Fruit fly (Drosophila melanogaster) whole organism, pupa: ENCODE measurements around the gene CG11658.

Source experiments
- CG10348 ChIP-seq: fragments of 200-800 bp; sonication (Bioruptor generic); IDR thresholded peaks from 2 replicates; pipeline ENCODE4 v1.3.6; 2022; ENCODE audit warnings: missing biosample characterization, missing genetic modification characterization
- CG12605 ChIP-seq: fragments of 200-800 bp; sonication (Bioruptor generic); IDR thresholded peaks from 2 replicates; pipeline ENCODE4 v1.3.6; 2022; ENCODE audit warnings: missing biosample characterization, missing genetic modification characterization
- CG13204 ChIP-seq: fragments of 200-800 bp; sonication (Bioruptor generic); optimal IDR thresholded peaks from 2 replicates; lab custom pipeline; 2018; ENCODE audit warnings: missing biosample characterization, mild to moderate bottlenecking, missing genetic modification characterization, moderate library complexity
- CG14655 ChIP-seq: fragments of 200-800 bp; sonication (Bioruptor generic); optimal IDR thresholded peaks from 3 replicates; lab custom pipeline; 2017; ENCODE audit warnings: mild to moderate bottlenecking, missing biosample characterization, missing genetic modification reagents, missing genetic modification characterization
- CG15710 ChIP-seq: fragments of 200-800 bp; sonication (Bioruptor generic); optimal IDR thresholded peaks from 2 replicates; lab custom pipeline; 2018; ENCODE audit warnings: missing biosample characterization, mild to moderate bottlenecking, missing genetic modification characterization, moderate library complexity
- CG17806 ChIP-seq: fragments of 200-800 bp; sonication (Bioruptor generic); optimal IDR thresholded peaks from 2 replicates; lab custom pipeline; 2018; ENCODE audit warnings: missing biosample characterization, mild to moderate bottlenecking, missing genetic modification characterization, moderate library complexity
- CG32121 ChIP-seq: fragments of 200-800 bp; sonication (Bioruptor generic); IDR thresholded peaks from 2 replicates; pipeline ENCODE4 v1.3.6; 2022; ENCODE audit warnings: missing biosample characterization, missing genetic modification characterization
- CG34367 ChIP-seq: fragments of 200-800 bp; sonication (Bioruptor generic); optimal IDR thresholded peaks from 2 replicates; lab custom pipeline; 2018; ENCODE audit warnings: missing biosample characterization, mild to moderate bottlenecking, missing genetic modification characterization
- CG4496 ChIP-seq: fragments of 200-800 bp; sonication (Bioruptor generic); IDR thresholded peaks from 3 replicates; pipeline ENCODE4 v1.3.6; 2022; ENCODE audit warnings: missing biosample characterization, missing genetic modification characterization
- CG8159 ChIP-seq: fragments of 200-800 bp; sonication (Bioruptor generic); optimal IDR thresholded peaks from 3 replicates; lab custom pipeline; 2018; ENCODE audit warnings: missing biosample characterization, mild to moderate bottlenecking, missing genetic modification characterization, moderate library complexity
- CG8301 ChIP-seq: fragments of 200-800 bp; sonication (Bioruptor generic); optimal IDR thresholded peaks from 2 replicates; lab custom pipeline; 2018; ENCODE audit warnings: missing biosample characterization, mild to moderate bottlenecking, missing genetic modification characterization
- CG9948 ChIP-seq: fragments of 200-800 bp; sonication (Bioruptor generic); optimal IDR thresholded peaks from 2 replicates; lab custom pipeline; 2018; ENCODE audit warnings: missing biosample characterization, mild to moderate bottlenecking, missing genetic modification characterization, moderate library complexity
- D1 ChIP-seq: fragments of 200-800 bp; sonication (Bioruptor generic); optimal IDR thresholded peaks from 2 replicates; lab custom pipeline; 2018; ENCODE audit warnings: missing biosample characterization, mild to moderate bottlenecking, missing genetic modification characterization, moderate library complexity
- EcR ChIP-seq: fragments of 200-800 bp; sonication (Bioruptor generic); optimal IDR thresholded peaks from 3 replicates; lab custom pipeline; 2019; ENCODE audit warnings: missing biosample characterization, missing genetic modification characterization, mild to moderate bottlenecking, moderate library complexity, missing genetic modification reagents
- Ets98B ChIP-seq: fragments of 200-800 bp; sonication (Bioruptor generic); IDR thresholded peaks from 2 replicates; pipeline ENCODE4 v1.3.6; 2022; ENCODE audit warnings: missing biosample characterization, missing genetic modification characterization
- Pif1A ChIP-seq: fragments of 200-800 bp; sonication (Bioruptor generic); optimal IDR thresholded peaks from 3 replicates; lab custom pipeline; 2016; ENCODE audit warnings: missing biosample characterization, missing genetic modification characterization
- Pif1B ChIP-seq: fragments of 200-800 bp; sonication (Bioruptor generic); optimal IDR thresholded peaks from 3 replicates; lab custom pipeline; 2016; ENCODE audit warnings: missing biosample characterization, missing genetic modification characterization
- Snoo ChIP-seq: fragments of 200-800 bp; sonication (Bioruptor generic); optimal IDR thresholded peaks from 3 replicates; lab custom pipeline; 2017; ENCODE audit warnings: missing biosample characterization, mild to moderate bottlenecking, missing genetic modification characterization, inconsistent platforms
- fd96Ca ChIP-seq: fragments of 200-800 bp; sonication (Bioruptor generic); IDR thresholded peaks from 3 replicates; pipeline ENCODE4 v1.3.6; 2022; ENCODE audit warnings: missing biosample characterization, missing genetic modification characterization
- gl ChIP-seq: fragments of 200-800 bp; sonication (Bioruptor generic); optimal IDR thresholded peaks from 2 replicates; lab custom pipeline; 2018; ENCODE audit warnings: missing biosample characterization, mild to moderate bottlenecking, missing genetic modification characterization
- rn ChIP-seq: fragments of 200-800 bp; sonication (Bioruptor generic); IDR thresholded peaks from 2 replicates; pipeline ENCODE4 v1.3.6; 2022; ENCODE audit warnings: missing biosample characterization, missing genetic modification characterization

The CG11658 gene

dm6 chr3L:11712839-11713238 is 4.5 kb upstream of the CG11658 start:
- TF ChIP-seq Pif1A (peak; percentile 33), EcR (GFP tag; lab: Kevin White, UChicago) (peak; percentile 6), CG34367 (tag; lab: Kevin White, UChicago) (peak; percentile 13), CG13204 (no peak), fd96Ca (GFP tag; lab: Robert Waterston, UW) (no peak), CG9948 (tag; lab: Kevin White, UChicago) (peak; percentile 56), CG17806 (tag; lab: Kevin White, UChicago) (peak; percentile 47), CG14655 (GFP tag; lab: Kevin White, UChicago) (peak; percentile 23), CG12605 (GFP tag; lab: Robert Waterston, UW) (no peak), CG8159 (tag; lab: Kevin White, UChicago) (peak; percentile 55)

DNA sequence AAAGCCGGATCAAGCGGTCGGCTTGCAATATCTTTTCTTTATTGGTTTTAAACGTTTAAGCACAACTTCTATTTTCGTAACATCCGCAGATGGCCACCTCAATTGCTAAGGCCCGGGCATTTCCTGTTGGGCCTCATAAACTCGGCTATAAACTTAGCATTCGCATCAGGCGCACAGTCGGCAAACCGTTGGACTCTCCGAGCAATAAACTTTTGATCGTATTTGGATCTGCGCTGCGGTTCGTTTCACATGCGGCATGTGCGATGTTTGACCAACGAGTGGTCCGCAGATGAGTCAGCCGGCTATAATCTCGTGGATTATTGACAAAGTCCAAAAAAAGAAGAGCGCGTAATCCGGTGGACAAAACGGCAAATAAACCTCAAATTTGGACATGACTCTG is 3.4 kb upstream of the CG11658 start:
- TF ChIP-seq CG32121 (GFP tag; lab: Robert Waterston, UW) (no peak), CG4496 (GFP tag; lab: Robert Waterston, UW) (0 out of 3 replicates have a peak, but pooled peaks have one; percentile 24)

DNA sequence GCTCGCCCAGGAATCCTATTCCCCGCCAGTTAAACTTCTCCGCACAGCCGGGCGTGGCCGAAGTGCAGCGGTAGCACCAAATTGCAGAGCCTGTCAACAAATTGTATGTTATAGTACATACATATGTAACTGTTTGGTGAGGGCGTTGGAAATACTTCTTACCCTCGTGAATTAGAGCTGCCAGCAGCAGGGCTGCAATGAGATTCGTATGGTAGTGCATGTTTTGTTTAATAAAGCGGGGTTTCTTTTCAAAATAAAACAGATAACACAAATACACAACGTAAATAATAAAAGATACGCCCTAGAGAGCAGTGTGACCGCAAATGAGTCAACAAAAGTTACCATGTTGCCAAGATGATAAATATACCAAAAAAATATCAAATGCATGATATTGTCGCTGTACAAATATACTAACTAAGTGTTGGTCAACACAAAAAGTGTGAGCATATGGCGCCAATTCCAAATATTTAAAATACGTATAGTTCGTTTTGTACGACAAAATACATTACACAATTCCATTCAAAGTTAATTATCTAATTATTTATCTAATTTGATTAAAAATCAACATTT is 2.8 kb upstream of the CG11658 start, which contains the start of gene crim:
crim (minus strand) TSS at position 328 of the 570 bp plus-strand sequence.
- TF ChIP-seq CG10348 (GFP tag; lab: Robert Waterston, UW) (no peak), CG12605 (GFP tag; lab: Robert Waterston, UW) (peak; percentile 9; the same call in 1 of the 2 replicates)

DNA sequence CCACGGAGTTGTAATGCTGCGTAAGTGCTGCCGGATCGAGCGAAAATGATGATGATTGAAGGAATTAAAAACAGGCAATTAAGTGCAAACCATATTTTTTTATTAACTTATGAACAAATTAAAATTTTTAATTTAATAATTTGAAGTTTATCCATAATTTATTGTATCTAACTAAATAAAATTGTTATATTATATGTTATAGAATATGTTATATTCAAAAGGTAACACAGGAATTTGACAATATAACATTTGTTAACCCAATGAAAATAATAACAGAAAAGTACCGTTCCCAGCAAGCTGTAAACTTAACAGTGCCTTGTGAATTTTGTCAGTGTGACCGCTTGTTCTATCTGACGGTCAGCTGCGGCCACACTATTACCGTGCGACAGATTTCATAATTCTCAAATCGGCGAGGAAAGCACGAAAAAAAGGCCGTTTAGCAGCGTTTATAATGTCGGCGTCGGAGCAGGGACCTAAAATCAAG is 322 bp upstream of the CG11658 start, which contains the start of the genes Ccdc56 and mtTFB1:
Ccdc56 (plus strand) TSS at position 347 of the 484 bp plus-strand sequence.
mtTFB1 (plus strand) TSS at position 347 of the 484 bp plus-strand sequence.
- no peak for TF ChIP-seq CG32121 (GFP tag; lab: Robert Waterston, UW)
- TF ChIP-seq gl (tag; lab: Kevin White, UChicago) = no peak
- TF ChIP-seq CG15710 (tag; lab: Kevin White, UChicago) = no peak
- no peak for TF ChIP-seq Pif1A
- no peak for TF ChIP-seq CG12605 (GFP tag; lab: Robert Waterston, UW)
- no peak for TF ChIP-seq CG34367 (tag; lab: Kevin White, UChicago)
- peak; percentile 47; the same call in 2 of the 3 replicates for TF ChIP-seq CG4496 (GFP tag; lab: Robert Waterston, UW)
- TF ChIP-seq CG8301 (tag; lab: Kevin White, UChicago) = no peak
- TF ChIP-seq, all 21 proteins: peak for 1

dm6 chr3L:11704902-11705546 is 3.3 kb downstream of the CG11658 start:
- TF ChIP-seq rn (GFP tag; lab: Robert Waterston, UW) (no peak), EcR (GFP tag; lab: Kevin White, UChicago) (no peak), CG32121 (GFP tag; lab: Robert Waterston, UW) (no peak), CG34367 (tag; lab: Kevin White, UChicago) (no peak), CG17806 (tag; lab: Kevin White, UChicago) (no peak), Pif1B (GFP tag; lab: Kevin White, UChicago) (no peak), Snoo (no peak), CG13204 (no peak), Ets98B (GFP tag; lab: Robert Waterston, UW) (no peak)

- TF ChIP-seq EcR (GFP tag; lab: Kevin White, UChicago) = peak; percentile 74
- TF ChIP-seq fd96Ca (GFP tag; lab: Robert Waterston, UW) = no peak; the same call in 2 of the 3 replicates
These were observed 4.8 kb downstream of the CG11658 start for dm6 chr3L:11703579-11703978.

- TF ChIP-seq CG32121 (GFP tag; lab: Robert Waterston, UW) (peak; percentile 52), CG14655 (GFP tag; lab: Kevin White, UChicago) (peak; percentile 21), CG8301 (tag; lab: Kevin White, UChicago) (peak; percentile 3), Ets98B (GFP tag; lab: Robert Waterston, UW) (peak; percentile 45), D1 (no peak), CG4496 (GFP tag; lab: Robert Waterston, UW) (peak; percentile 45; the same call in 1 of the 3 replicates), CG10348 (GFP tag; lab: Robert Waterston, UW) (no peak), fd96Ca (GFP tag; lab: Robert Waterston, UW) (0 out of 3 replicates have a peak, but pooled peaks have one; percentile 6)
These were observed 6.7 kb downstream of the CG11658 start for dm6 chr3L:11701649-11702048.
